Worm (Caenorhabditis elegans) whole organism, L4/young adult: Measurements from ENCODE around the gene flap-1.

Experiments
- dao-5 ChIP-seq: sonication (generic microtip); optimal IDR thresholded peaks from 2 replicates; lab custom pipeline; 2016; ENCODE audit warnings: missing genotype, missing genetic modification characterization, moderate library complexity, missing compliant biosample characterization
- him-1 ChIP-seq: sonication (generic microtip); optimal IDR thresholded peaks from 2 replicates; lab custom pipeline; 2016; ENCODE audit warnings: missing genotype, missing genetic modification reagents, missing genetic modification characterization, missing compliant biosample characterization

DNA sequence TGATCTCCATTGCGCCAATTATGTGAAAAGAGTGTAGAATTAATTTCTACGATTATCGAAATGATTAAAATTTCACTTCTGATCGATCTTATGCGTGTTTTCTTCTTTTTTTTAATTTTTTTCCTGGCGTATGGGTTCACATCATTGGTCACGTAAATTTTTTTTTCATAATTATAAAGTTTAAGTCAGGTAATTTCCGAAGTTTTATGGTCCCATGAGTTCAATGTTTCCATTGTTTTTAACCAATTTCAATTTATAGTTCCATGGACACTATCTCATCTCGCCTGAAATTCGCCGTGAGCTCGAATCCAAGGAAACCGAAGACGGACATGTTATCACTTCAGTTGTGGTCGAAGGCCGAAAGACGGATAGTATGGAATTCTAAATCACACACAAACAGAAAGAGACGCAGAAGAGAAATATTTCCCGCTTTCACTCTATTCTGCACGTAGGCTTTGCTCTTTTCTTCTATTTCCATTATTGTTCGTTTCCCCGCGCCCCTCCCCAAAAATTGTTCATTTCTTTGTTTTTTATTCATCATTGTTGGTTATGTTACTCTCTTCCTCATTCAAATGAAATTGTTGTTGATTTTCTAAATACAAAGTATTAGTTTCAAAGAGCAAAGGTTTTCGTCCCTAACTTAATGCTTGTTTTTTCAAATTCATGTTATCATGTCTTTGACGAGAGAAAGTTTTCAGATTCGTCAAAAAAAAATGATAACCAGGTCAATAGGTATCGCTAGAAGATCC lies 6.8 kb upstream of the flap-1 start, which contains the start of the genes F57B9.8 and coq-2:
- TF ChIP-seq him-1 (no peak), dao-5 (tag; lab: Kevin White, UChicago) (no peak)
